Fruit fly (Drosophila melanogaster) Kc167 (cell line): ENCODE data around the gene Tm2.

ENCODE experiments used
- Myc ChIP-seq: fragments of >200 bp; optimal IDR thresholded peaks from 2 replicates; lab custom pipeline; 2017; ENCODE audit warnings: missing external identifiers
- Sin3A ChIP-seq: fragments of >200 bp; optimal IDR thresholded peaks from 2 replicates; lab custom pipeline; 2018; ENCODE audit warnings: missing external identifiers
- h ChIP-seq: fragments of >200 bp; optimal IDR thresholded peaks from 3 replicates; lab custom pipeline; 2018; ENCODE audit warnings: missing external identifiers
- insv ChIP-seq: fragments of >200 bp; optimal IDR thresholded peaks from 3 replicates; lab custom pipeline; 2018; ENCODE audit warnings: missing external identifiers
- psq ChIP-seq: fragments of >200 bp; optimal IDR thresholded peaks from 2 replicates; lab custom pipeline; 2017; ENCODE audit warnings: missing external identifiers
- ttk ChIP-seq: sonication (Bioruptor generic); optimal IDR thresholded peaks from 2 replicates; lab custom pipeline; 2017; ENCODE audit warnings: missing external identifiers

Gene Tm2

DNA sequence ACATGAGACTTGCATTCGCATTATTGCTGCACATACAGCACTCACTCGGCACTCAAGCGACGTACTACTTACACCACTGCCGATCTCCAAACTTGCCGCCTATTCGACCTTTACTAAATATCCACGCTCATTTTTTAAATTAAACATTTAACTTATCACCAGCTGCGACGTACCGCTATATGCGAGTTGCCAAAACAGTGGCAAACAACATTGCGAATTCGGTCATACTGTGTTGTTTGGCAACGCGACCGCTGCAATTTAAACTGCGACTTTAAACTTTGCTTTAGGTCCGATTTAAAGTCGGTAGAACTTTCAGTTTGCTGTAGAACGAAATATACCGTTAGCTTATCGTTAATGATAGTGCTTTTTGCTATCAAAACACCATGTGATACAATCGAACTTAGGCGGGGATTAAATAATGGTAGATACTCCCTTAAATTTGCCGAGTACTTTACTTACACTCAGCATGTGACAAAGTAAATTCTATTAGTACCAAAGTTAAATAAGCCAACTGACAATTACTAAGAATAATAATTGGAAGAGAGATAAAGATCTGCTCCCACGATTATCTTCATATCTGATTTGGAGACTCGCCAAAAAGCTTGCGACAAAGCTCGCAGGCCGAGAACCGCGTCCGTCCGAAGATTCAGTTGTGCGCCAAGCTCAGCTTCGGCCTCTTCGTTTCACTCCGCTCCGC lies 18.2 kb downstream of the Tm2 start, which contains the start of the genes CG6236 and ea:
Gene CG6236, minus strand, starts transcription at position 187 of the 697 bp plus-strand sequence.
Gene ea, plus strand, starts transcription at position 647 of the 697 bp plus-strand sequence.
- TF ChIP-seq psq (lab: Kevin White, UChicago) (no peak), ttk (lab: Kevin White, UChicago) (no peak), insv (lab: Kevin White, UChicago) (no peak), h (lab: Kevin White, UChicago) (no peak), Sin3A (no peak), Myc (lab: Kevin White, UChicago) (no peak)

DNA sequence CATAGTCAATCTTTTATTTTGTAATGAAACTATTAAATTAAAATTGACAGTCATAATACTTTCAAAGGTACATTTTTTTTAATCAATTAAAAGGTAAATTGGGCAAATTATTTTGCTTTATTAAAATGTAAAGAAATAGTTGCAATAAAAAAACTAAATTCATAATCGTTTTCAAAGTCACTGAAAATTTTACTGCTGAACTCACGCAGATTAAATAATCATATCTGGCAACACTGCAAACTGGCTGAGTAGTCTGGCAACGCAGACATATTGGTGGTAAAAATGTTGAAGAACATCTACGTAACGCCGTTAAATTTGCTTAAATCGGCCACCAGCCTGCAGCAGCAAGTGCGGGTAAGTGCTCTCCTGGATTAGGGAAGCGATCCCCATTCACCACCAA lies 20.5 kb downstream of the Tm2 start, which contains the start of gene mRpL9:
Gene mRpL9, plus strand, starts transcription at position 267 of the 400 bp plus-strand sequence.
- TF ChIP-seq Sin3A (no peak), psq (lab: Kevin White, UChicago) (no peak), insv (lab: Kevin White, UChicago) (no peak), ttk (lab: Kevin White, UChicago) (no peak), Myc (lab: Kevin White, UChicago) (no peak), h (lab: Kevin White, UChicago) (no peak)

DNA sequence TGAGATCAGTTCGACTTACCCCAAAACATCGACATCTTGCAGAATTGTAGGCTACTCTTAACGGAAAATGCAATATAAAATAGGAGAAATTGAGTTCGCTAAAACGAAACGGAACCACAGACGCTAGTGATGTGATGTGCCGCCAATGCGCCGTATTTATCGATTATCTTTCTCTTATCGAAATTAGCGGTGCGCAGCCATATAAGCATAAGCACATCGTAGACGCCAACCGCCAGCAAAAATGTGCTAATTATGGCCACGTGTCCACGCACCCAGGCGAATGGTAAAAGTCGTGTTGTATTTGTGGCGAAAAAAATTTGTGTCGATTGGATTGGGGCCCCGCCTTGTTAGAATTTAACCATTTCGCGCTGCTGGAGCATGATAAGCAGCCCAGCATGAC lies 23.0 kb downstream of the Tm2 start, which contains the start of the genes Fkbp39 and Cyfip:
Gene Fkbp39, minus strand, starts transcription at position 140 of the 400 bp plus-strand sequence.
Gene Cyfip, plus strand, starts transcription at position 273 of the 400 bp plus-strand sequence.
- TF ChIP-seq insv (lab: Kevin White, UChicago): no peak
- no peak for TF ChIP-seq Sin3A

DNA sequence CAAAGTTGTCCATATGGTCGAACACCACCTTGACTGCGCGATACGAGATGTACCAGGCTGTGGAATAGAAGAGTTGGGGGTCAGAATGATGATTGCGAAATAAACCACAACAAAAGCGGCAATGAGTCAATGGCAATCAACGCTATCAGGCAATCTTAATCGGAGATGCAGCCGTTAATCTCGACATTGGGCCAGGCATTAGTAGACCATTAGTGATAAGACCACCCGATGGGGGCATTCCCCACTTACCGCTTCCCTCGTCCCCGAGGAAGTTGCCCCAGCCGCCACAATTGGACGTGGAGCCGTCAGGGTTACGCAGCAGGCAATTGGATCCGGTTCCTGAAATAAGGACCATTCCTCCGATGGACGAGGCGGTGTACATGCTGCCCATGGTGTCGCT lies 29.1 kb downstream of the Tm2 start:
- no peak for TF ChIP-seq psq (lab: Kevin White, UChicago)
- TF ChIP-seq h (lab: Kevin White, UChicago): no peak
- no peak for TF ChIP-seq insv (lab: Kevin White, UChicago)
- no peak for TF ChIP-seq ttk (lab: Kevin White, UChicago)
- no peak for TF ChIP-seq Myc (lab: Kevin White, UChicago)
- TF ChIP-seq Sin3A: no peak

DNA sequence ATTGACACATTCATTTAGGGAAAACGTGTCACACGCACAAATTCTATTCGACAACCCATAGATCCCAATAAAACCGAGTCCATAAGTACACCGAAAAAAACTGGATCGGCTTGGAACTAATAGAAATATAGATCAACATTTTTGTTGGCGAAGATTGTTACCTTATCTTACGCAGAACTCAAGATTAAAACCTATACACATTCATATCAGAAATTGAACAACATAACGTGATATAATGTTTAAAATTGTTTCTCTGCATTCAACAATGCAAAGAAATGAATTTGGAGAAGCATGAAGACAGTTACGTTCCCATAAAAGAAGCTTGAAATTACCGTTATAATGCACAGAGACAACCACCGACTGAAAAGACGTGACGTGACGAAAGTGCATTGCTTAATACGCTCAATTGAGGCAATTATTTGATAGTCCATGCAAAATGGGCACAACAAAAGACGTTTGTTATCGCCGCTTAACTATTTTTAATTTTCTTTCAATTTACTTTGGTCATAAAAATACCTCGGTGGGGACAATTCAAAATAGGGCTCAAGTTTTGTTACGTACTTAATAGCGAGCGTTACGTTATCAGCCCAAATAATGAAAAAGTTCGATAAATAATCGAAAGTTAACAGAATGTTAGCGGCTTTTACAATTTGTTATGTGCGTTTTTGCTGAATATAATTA lies 30.2 kb downstream of the Tm2 start, which contains the start of gene SerRS-m:
Gene SerRS-m, plus strand, starts transcription at position 616 of the 681 bp plus-strand sequence.
- no peak for TF ChIP-seq psq (lab: Kevin White, UChicago)
- no peak for TF ChIP-seq ttk (lab: Kevin White, UChicago)
- no peak for TF ChIP-seq h (lab: Kevin White, UChicago)
- no peak for TF ChIP-seq Sin3A
- TF ChIP-seq insv (lab: Kevin White, UChicago): no peak
- TF ChIP-seq Myc (lab: Kevin White, UChicago): no peak

DNA sequence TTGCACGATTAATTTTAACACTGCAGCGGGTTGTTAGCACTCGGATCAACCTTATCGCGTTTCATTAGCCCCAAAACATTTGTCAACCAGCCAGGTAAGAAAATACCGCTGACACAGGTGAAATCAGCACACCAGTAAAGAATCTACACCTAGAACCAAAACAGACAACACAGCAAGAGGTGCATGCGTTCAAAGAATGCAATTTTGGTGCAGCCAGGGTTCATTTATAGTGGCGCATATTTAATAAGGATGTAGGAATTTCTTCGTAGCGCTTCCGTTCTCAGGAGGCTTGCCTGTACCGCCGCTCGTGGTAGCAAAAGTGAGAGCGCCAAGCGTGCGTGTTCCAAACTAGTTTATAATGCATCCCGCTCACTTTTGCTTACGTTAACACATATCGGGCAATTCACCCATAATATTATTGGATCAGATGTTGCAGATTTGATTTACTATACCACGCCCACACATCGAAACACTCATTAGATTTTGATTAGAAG lies 32.5 kb downstream of the Tm2 start:
- TF ChIP-seq h (lab: Kevin White, UChicago): no peak
- no peak for TF ChIP-seq insv (lab: Kevin White, UChicago)
- TF ChIP-seq Myc (lab: Kevin White, UChicago): no peak
- no peak for TF ChIP-seq ttk (lab: Kevin White, UChicago)
- TF ChIP-seq psq (lab: Kevin White, UChicago): no peak
- TF ChIP-seq Sin3A: no peak

DNA sequence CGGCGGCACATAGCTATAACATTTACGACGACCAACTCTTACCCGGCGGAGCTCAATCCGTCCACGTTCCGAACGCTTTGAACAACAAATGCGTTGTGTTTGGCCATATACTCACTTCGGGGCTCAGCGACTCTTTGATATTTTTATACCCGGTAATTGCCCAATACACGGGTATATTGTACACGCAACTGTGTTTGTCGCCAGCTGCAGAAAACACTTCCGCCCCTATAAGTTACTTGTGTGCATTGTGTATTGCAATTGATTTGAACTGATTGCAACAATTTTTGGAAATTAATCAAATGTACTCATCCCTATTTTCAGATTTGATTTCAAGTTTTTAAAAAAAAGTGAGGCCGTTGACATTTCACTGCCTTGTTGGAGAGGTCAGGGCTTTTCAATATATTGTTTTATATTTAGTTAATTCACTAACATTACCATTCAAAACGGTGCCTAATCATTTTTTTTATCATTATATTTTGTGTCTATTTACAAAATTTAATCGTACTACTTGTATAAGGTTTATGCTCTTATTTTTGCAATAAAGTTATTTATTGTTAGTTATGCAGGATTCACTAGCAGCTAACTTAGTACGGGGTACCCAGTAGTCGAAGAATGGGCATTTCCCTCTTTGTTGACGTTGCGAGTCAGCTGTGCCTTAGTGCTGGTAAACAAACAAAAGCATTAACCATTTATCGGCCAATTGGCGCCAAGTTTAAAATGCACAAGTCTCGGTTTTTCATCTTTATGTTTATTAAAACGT lies 33.1 kb downstream of the Tm2 start, which contains the start of gene Nagk:
Gene Nagk, minus strand, starts transcription at position 331 of the 760 bp plus-strand sequence.
- TF ChIP-seq ttk (lab: Kevin White, UChicago) (no peak), h (lab: Kevin White, UChicago) (no peak), psq (lab: Kevin White, UChicago) (no peak), insv (lab: Kevin White, UChicago) (no peak), Sin3A (no peak), Myc (lab: Kevin White, UChicago) (no peak)

DNA sequence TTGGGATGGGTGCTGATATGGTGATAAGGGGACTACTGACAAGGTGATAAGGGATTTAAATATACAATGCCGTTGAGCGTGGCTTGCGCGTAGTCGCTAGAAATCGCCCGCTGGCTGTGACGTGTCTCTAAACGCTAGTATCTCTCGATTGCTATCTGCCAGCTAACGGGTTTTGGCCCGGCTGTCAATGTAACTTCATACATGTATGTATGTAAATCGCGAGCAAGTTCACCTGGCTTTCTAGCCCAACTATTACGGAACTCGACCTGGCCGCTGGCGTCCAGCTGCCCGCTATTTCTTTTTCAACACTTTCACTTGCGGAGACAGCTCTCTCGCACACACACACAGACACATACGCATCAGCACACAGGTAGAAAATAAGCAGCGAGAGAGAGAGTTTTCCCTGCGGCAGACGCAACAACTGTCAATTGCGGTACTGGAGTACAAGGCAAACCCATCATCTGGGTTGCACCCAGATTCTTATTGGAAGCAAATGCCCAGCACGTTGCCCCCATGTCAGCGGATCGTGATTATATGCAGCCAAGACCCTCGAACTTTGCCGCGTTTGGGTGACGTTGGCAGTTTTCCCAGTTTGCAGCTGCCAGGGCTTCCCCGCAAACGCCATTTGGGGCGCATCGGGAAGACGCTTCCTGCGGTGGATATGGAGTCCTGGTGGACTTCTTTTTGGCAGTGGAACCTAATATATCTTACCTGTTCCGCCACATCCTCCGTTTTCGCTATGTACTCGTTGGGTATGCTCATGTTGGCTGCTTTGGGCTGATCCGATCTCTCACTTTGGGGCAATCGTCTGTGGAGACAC lies 35.4 kb downstream of the Tm2 start:
- TF ChIP-seq Myc (lab: Kevin White, UChicago): no peak
- no peak for TF ChIP-seq Sin3A
- no peak for TF ChIP-seq h (lab: Kevin White, UChicago)
- no peak for TF ChIP-seq psq (lab: Kevin White, UChicago)
- no peak for TF ChIP-seq ttk (lab: Kevin White, UChicago)
- TF ChIP-seq insv (lab: Kevin White, UChicago): no peak

DNA sequence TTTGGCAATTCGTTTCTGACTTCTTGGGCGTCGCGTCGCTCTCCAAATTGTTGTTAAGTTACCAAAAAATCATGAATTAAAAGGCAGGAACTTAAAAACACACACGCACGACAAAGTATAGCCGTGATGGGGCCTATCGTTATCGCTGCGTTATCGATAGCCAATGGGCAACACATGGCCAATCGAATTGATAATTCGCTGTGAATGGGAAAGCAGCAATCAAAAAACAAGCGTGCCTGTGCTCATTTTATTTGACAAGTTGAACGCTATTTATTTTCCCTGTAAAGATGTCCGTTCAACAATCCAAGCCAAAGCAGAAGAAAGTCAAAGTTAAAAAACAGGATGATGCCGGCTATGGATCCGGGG lies 36.0 kb downstream of the Tm2 start, which contains the start of the genes Surf4 and CG31301:
Gene Surf4, minus strand, starts transcription at position 159 of the 366 bp plus-strand sequence.
Gene CG31301, plus strand, starts transcription at position 188 of the 366 bp plus-strand sequence.
- TF ChIP-seq Sin3A (no peak), psq (lab: Kevin White, UChicago) (no peak), h (lab: Kevin White, UChicago) (no peak)

DNA sequence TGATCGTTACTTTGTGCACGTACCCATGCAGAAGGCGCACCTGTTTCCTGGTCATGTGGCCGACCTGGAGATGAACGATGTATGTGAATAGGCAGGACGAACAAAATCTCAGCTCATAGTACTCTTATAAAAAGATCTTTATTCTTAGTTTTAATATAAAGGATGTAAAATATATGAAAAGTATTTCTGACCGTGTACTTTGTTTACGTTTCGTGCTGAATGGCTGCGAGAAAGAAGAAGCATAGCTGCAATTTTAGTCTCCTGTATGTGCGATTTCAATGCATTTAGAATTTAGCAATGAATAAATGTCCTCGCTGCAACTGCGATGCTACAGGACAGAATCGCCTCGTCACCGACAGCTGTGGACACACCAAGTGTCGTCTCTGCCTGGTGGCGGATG lies 37.8 kb downstream of the Tm2 start, which contains the start of the genes CG42726 and CG42727:
Gene CG42726, plus strand, starts transcription at position 227 of the 400 bp plus-strand sequence.
Gene CG42727, plus strand, starts transcription at position 227 of the 400 bp plus-strand sequence.
- no peak for TF ChIP-seq insv (lab: Kevin White, UChicago)
- TF ChIP-seq h (lab: Kevin White, UChicago): no peak
